Worm (Caenorhabditis elegans): ENCODE data around the gene W04G3.13.

W04G3.13 gene

ce11 chrX:11031047-11031695, 48.4 kb downstream of the W04G3.13 start:
- TF ChIP-seq ceh-28 (tag; optimal IDR thresholded peaks at IDR 0.05) (peak; percentile 82), lin-39 (tag; optimal IDR thresholded peaks at IDR 0.05) (peak; percentile 47), mdl-1 (tag; optimal IDR thresholded peaks at IDR 0.05) (peak; percentile 56), fkh-10 (GFP tag; optimal IDR thresholded peaks at IDR 0.05) (peak; percentile 0), nhr-11 (tag; optimal IDR thresholded peaks at IDR 0.05) (peak; percentile 67), ZK546.5 (tag; optimal IDR thresholded peaks at IDR 0.05) (no peak), elt-3 (tag; optimal IDR thresholded peaks at IDR 0.05) (peak in 2 of 3 experiments; percentile 2 to 3), nhr-77 (tag; optimal IDR thresholded peaks at IDR 0.05) (no peak), lsy-12 (tag; optimal IDR thresholded peaks at IDR 0.05) (peak; percentile 79), skn-1 (tag; optimal IDR thresholded peaks at IDR 0.05) (peak; percentile 51), egl-27 (tag; optimal IDR thresholded peaks at IDR 0.05) (peak; percentile 76), lin-15B (tag; optimal IDR thresholded peaks at IDR 0.05) (peak; percentile 50), unc-62 (GFP tag; optimal IDR thresholded peaks at IDR 0.05) (peak; percentile 73), elt-2 (tag; optimal IDR thresholded peaks at IDR 0.05) (peak; percentile 74), ceh-82 (tag; optimal IDR thresholded peaks at IDR 0.05) (peak; percentile 51), nhr-237 (tag; optimal IDR thresholded peaks at IDR 0.05) (peak; percentile 15), jun-1 (tag; optimal IDR thresholded peaks at IDR 0.05) (peak; percentile 89), elt-1 (tag; optimal IDR thresholded peaks at IDR 0.05) (peak; percentile 47), nhr-43 (tag; optimal IDR thresholded peaks at IDR 0.05; ENCODE audit: poor library complexity, severe bottlenecking) (peak; percentile 88), aly-2 (tag; optimal IDR thresholded peaks at IDR 0.05) (no peak), egl-5 (tag; optimal IDR thresholded peaks at IDR 0.05) (peak; percentile 95), daf-12 (tag; optimal IDR thresholded peaks at IDR 0.05) (no peak), zag-1 (tag; optimal IDR thresholded peaks at IDR 0.05) (peak; percentile 73), nhr-12 (tag; optimal IDR thresholded peaks at IDR 0.05) (no peak), pha-4 (tag; optimal IDR thresholded peaks at IDR 0.05) (peak; percentile 77), mml-1 (tag; optimal IDR thresholded peaks at IDR 0.05) (no peak), fos-1 (tag; optimal IDR thresholded peaks at IDR 0.05) (no peak), ama-1 (optimal IDR thresholded peaks at IDR 0.05) (peak; percentile 76), ztf-4 (tag; optimal IDR thresholded peaks at IDR 0.05) (peak; percentile 44), nhr-28 (tag; optimal IDR thresholded peaks at IDR 0.05) (no peak), nhr-25 (tag; optimal IDR thresholded peaks at IDR 0.05) (peak; percentile 94), nhr-76 (tag; optimal IDR thresholded peaks at IDR 0.05) (peak; percentile 19), tbx-2 (tag; optimal IDR thresholded peaks at IDR 0.05) (peak; percentile 90), unc-39 (tag; optimal IDR thresholded peaks at IDR 0.05) (no peak), nfya-1 (tag; optimal IDR thresholded peaks at IDR 0.05; ENCODE audit: insufficient read depth) (peak; percentile 87), eor-1 (tag; optimal IDR thresholded peaks at IDR 0.05) (no peak), snpc-4 (tag; optimal IDR thresholded peaks at IDR 0.05) (peak; percentile 5), R02D3.7 (tag; optimal IDR thresholded peaks at IDR 0.05) (peak; percentile 50), hmg-11 (tag; optimal IDR thresholded peaks at IDR 0.05) (peak; percentile 99), nhr-67 (tag; optimal IDR thresholded peaks at IDR 0.05) (peak; percentile 49), nhr-23 (tag; optimal IDR thresholded peaks at IDR 0.05) (peak; percentile 85), ceh-9 (tag; optimal IDR thresholded peaks at IDR 0.05) (no peak), ztf-11 (tag; optimal IDR thresholded peaks at IDR 0.05) (no peak), ceh-16 (tag; optimal IDR thresholded peaks at IDR 0.05) (no peak), pqm-1 (tag; optimal IDR thresholded peaks at IDR 0.05) (no peak), fkh-2 (tag; optimal IDR thresholded peaks at IDR 0.05) (no peak), sea-2 (GFP tag; optimal IDR thresholded peaks at IDR 0.05) (no peak)

All from whole organism, L3 larva.